Worm (Caenorhabditis elegans): ENCODE measurements around the gene nlp-58.

DNA sequence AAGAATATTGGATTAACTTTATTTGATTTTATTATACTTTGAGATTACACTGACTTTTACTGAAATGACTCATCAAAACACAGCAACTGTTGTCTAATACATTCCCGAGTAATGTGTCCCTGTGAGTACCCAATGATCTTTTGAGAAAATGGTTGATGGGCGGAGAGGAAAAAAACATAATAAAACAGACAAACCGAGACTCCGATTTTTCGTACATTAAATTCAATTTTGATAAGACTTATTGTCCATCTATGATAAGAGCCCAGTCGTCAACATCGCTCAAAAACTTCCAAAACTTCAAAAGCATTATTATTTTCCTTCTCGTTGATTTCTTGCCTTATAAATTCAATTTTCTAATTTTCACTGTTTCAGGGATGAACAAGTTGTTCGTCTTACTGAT, 2.1 kb upstream of the nlp-58 start, which contains the start of gene ttr-46:
- TF ChIP-seq zim-3 (tag; optimal IDR thresholded peaks at IDR 0.05) (no peak), snpc-3.4 (tag; optimal IDR thresholded peaks at IDR 0.05) (no peak)
